Fruit fly (Drosophila melanogaster): ENCODE data around the gene hoe2.

hoe2 gene

dm6 chr2L:4976988-4977551, 40.8 kb upstream of the hoe2 start, which contains the start of the genes Gmd and CG3792 (continued):
- TF ChIP-seq sc (optimal IDR thresholded peaks at IDR 0.05) (no peak), sc (GFP tag; optimal IDR thresholded peaks at IDR 0.05) (peak; percentile 82), CG6683 (GFP tag; optimal IDR thresholded peaks at IDR 0.05) (peak; percentile 90), CG13296 (GFP tag; optimal IDR thresholded peaks at IDR 0.05) (peak; percentile 95), D19A (tag; optimal IDR thresholded peaks at IDR 0.05) (peak; percentile 91), CG17186 (GFP tag; optimal IDR thresholded peaks at IDR 0.05) (peak; percentile 63), vvl (GFP tag; IDR thresholded peaks at IDR 0.05) (peak; percentile 98), Jarid2 (GFP tag; optimal IDR thresholded peaks at IDR 0.05) (no peak), lilli (GFP tag; optimal IDR thresholded peaks at IDR 0.05) (peak; percentile 98), row (GFP tag; IDR thresholded peaks at IDR 0.05) (peak; percentile 99), CG30403 (GFP tag; optimal IDR thresholded peaks at IDR 0.05) (peak; percentile 97), CG10565 (GFP tag; optimal IDR thresholded peaks at IDR 0.05) (peak; percentile 86), CG4282 (GFP tag; optimal IDR thresholded peaks at IDR 0.05) (peak; percentile 96), CG14667 (GFP tag; IDR thresholded peaks at IDR 0.05) (peak; percentile 93), prd (optimal IDR thresholded peaks at IDR 0.05) (no peak), prd (GFP tag; IDR thresholded peaks at IDR 0.05) (peak; percentile 97), kah (GFP tag; optimal IDR thresholded peaks at IDR 0.05) (peak; percentile 87), Gsc (GFP tag; IDR thresholded peaks at IDR 0.05) (peak; percentile 87), Mrtf (GFP tag; IDR thresholded peaks at IDR 0.05) (peak; percentile 92), Awh (GFP tag; IDR thresholded peaks at IDR 0.05) (peak; percentile 96), CG15514 (GFP tag; optimal IDR thresholded peaks at IDR 0.05) (peak; percentile 88), Elba2 (GFP tag; optimal IDR thresholded peaks at IDR 0.05) (peak; percentile 90), Xrp1 (GFP tag; IDR thresholded peaks at IDR 0.05) (peak; percentile 98), CG7357 (GFP tag; IDR thresholded peaks at IDR 0.05) (peak; percentile 90), CG14014 (GFP tag; IDR thresholded peaks at IDR 0.05) (peak; percentile 95), Chrac-16 (GFP tag; optimal IDR thresholded peaks at IDR 0.05) (peak; percentile 91), CG42726 (GFP tag; IDR thresholded peaks at IDR 0.05; ENCODE audit: partially characterized antibody) (peak; percentile 76), danr (GFP tag; IDR thresholded peaks at IDR 0.05) (peak; percentile 93), CG3281 (GFP tag; optimal IDR thresholded peaks at IDR 0.05) (peak; percentile 95), pnt (GFP tag; optimal IDR thresholded peaks at IDR 0.05) (peak; percentile 93), Aef1 (GFP tag; IDR thresholded peaks at IDR 0.05) (peak; percentile 95), slbo (GFP tag; IDR thresholded peaks at IDR 0.05) (peak; percentile 98), PHDP (tag; optimal IDR thresholded peaks at IDR 0.05) (peak; percentile 89), CG17912 (GFP tag; optimal IDR thresholded peaks at IDR 0.05) (peak; percentile 64), dysf (GFP tag; IDR thresholded peaks at IDR 0.05) (peak; percentile 97), ERR (GFP tag; optimal IDR thresholded peaks at IDR 0.05) (peak; percentile 90), ttk (GFP tag; IDR thresholded peaks at IDR 0.05) (peak; percentile 92), amos (GFP tag; IDR thresholded peaks at IDR 0.05; ENCODE audit: partially characterized antibody) (peak; percentile 76), ase (GFP tag; IDR thresholded peaks at IDR 0.05) (peak; percentile 94), oc (tag; optimal IDR thresholded peaks at IDR 0.05) (peak; percentile 92), bab2 (GFP tag; optimal IDR thresholded peaks at IDR 0.05) (peak; percentile 91), pita (GFP tag; optimal IDR thresholded peaks at IDR 0.05) (no peak), sr (GFP tag; IDR thresholded peaks at IDR 0.05) (peak; percentile 61; the same call in 1 of the 3 replicates), CG11456 (GFP tag; IDR thresholded peaks at IDR 0.05) (peak; percentile 96), CG11723 (GFP tag; optimal IDR thresholded peaks at IDR 0.05) (peak; percentile 91), Camta (GFP tag; optimal IDR thresholded peaks at IDR 0.05) (peak; percentile 96), ind (GFP tag; optimal IDR thresholded peaks at IDR 0.05) (peak; percentile 97), CG16815 (GFP tag; optimal IDR thresholded peaks at IDR 0.05) (peak; percentile 93), Spps (tag; optimal IDR thresholded peaks at IDR 0.05) (peak; percentile 93), sna (GFP tag; IDR thresholded peaks at IDR 0.05; ENCODE audit: partially characterized antibody) (peak; percentile 80), chm (GFP tag; IDR thresholded peaks at IDR 0.05) (peak; percentile 91), Rx (GFP tag; IDR thresholded peaks at IDR 0.05) (peak; percentile 92)

Measured in whole organism, embryonic.